Worm (Caenorhabditis elegans) whole organism, mixed stage, embryonic: ENCODE data around the gene W01A11.1.

Experiments used
- ceh-39 ChIP-seq: fragments of 150-350 bp; optimal IDR thresholded peaks from 2 replicates; lab custom pipeline; 2014; ENCODE audit warnings: missing biosample characterization, missing genetic modification characterization
- elt-1 ChIP-seq: sonication (generic microtip); optimal IDR thresholded peaks from 2 replicates; lab custom pipeline; 2017; ENCODE audit warnings: missing genetic modification characterization, mild to moderate bottlenecking, missing compliant biosample characterization, antibody characterized with exemption, moderate library complexity, borderline replicate concordance; ENCODE audit not compliant: insufficient read depth
- lin-13 ChIP-seq: fragments of 150-350 bp; optimal IDR thresholded peaks from 2 replicates; lab custom pipeline; 2014; ENCODE audit warnings: missing biosample characterization, missing genetic modification characterization
- lsy-2 ChIP-seq: fragments of 150-350 bp; optimal IDR thresholded peaks from 2 replicates; lab custom pipeline; 2014; ENCODE audit warnings: missing biosample characterization, missing genetic modification characterization
- mep-1 ChIP-seq: fragments of 150-350 bp; optimal IDR thresholded peaks from 2 replicates; lab custom pipeline; 2017; ENCODE audit warnings: missing biosample characterization, missing genetic modification reagents, missing genetic modification characterization, inconsistent platforms
- nhr-76 ChIP-seq: sonication (generic microtip); optimal IDR thresholded peaks from 2 replicates; lab custom pipeline; 2017; ENCODE audit warnings: missing biosample characterization, missing genetic modification characterization
- snpc-4 ChIP-seq: fragments of 150-350 bp; optimal IDR thresholded peaks from 2 replicates; lab custom pipeline; 2014; ENCODE audit warnings: missing biosample characterization, missing genetic modification characterization
- unc-62 ChIP-seq: fragments of 150-350 bp; optimal IDR thresholded peaks from 2 replicates; lab custom pipeline; 2014; ENCODE audit warnings: missing biosample characterization, missing genetic modification reagents, missing genetic modification characterization

ce11 chrV:6511121-6511520, 12.1 kb downstream of the W01A11.1 start, which contains the start of gene ubh-1:
- TF ChIP-seq unc-62 (GFP tag; lab: Kevin White, UChicago): no peak
- TF ChIP-seq snpc-4 (tag; lab: Kevin White, UChicago): no peak
- TF ChIP-seq lsy-2 (tag; lab: Kevin White, UChicago): no peak
- no peak for TF ChIP-seq mep-1 (tag; lab: Kevin White, UChicago)
- TF ChIP-seq elt-1 (tag; lab: Kevin White, UChicago): no peak
- TF ChIP-seq lin-13: no peak
- no peak for TF ChIP-seq ceh-39 (tag; lab: Kevin White, UChicago)
- TF ChIP-seq nhr-76 (tag; lab: Kevin White, UChicago): no peak
